Worm (Caenorhabditis elegans): ENCODE measurements around the gene plpp-1.2.

Gene plpp-1.2

DNA sequence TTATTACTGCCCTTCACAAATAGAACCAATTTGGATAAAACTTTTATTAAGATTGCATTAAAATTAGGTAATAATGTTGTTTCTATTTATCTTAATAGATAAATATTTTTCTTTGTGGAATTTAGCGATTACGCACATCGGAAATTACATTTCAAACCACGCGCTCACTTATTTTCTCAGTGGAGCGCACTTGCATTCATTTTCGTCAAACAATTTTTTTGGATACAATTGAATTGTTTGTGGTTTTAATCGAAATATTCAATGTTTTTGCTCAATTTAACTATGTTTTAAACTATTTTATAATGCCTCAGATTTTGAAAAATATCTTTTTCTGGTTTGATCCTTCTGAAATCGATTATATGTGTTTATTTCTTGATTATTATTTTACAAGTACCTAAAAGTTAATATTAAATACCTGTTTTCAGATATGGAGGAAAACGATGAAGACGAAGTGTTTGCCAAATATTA is 50.7 kb downstream of the plpp-1.2 start, which contains the start of gene utp-20:
utp-20 (plus strand) TSS at position 418 of the 468 bp plus-strand sequence.
- no peak for TF ChIP-seq egl-43 (GFP tag; IDR thresholded peaks at IDR 0.05)
- TF ChIP-seq F44E2.7 (GFP tag; IDR thresholded peaks at IDR 0.05), result no peak
- peak; percentile 83 for TF ChIP-seq hlh-30 (tag; optimal IDR thresholded peaks at IDR 0.05; ENCODE audit: insufficient read depth)
- no peak for TF ChIP-seq unc-62 (GFP tag; optimal IDR thresholded peaks at IDR 0.05 in 1 of 2)
- TF ChIP-seq unc-62 (tag; optimal IDR thresholded peaks at IDR 0.05), result no peak
- TF ChIP-seq mes-2 (tag; optimal IDR thresholded peaks at IDR 0.05; ENCODE audit: poor library complexity, severe bottlenecking), result no peak
- TF ChIP-seq Y48G9A.11 (GFP tag; IDR thresholded peaks at IDR 0.05), result no peak
- TF ChIP-seq T20F7.1 (GFP tag; optimal IDR thresholded peaks at IDR 0.05), result peak; percentile 46
- no peak for TF ChIP-seq php-3 (GFP tag; IDR thresholded peaks at IDR 0.05)
- TF ChIP-seq pha-4 (GFP tag; IDR thresholded peaks at IDR 0.05), result no peak
- peak; percentile 16 for TF ChIP-seq pha-4 (tag; optimal IDR thresholded peaks at IDR 0.05)
- no peak for TF ChIP-seq zag-1 (tag; optimal IDR thresholded peaks at IDR 0.05)
- no peak for TF ChIP-seq aly-2 (tag; optimal IDR thresholded peaks at IDR 0.05)
- TF ChIP-seq zfp-3 (GFP tag; conservative IDR thresholded peaks at IDR 0.05), result no peak
- TF ChIP-seq Y105C5A.15 (GFP tag; IDR thresholded peaks at IDR 0.05), result no peak
- no peak for TF ChIP-seq unc-130 (GFP tag; optimal IDR thresholded peaks at IDR 0.05)
- TF ChIP-seq mdl-1 (tag; optimal IDR thresholded peaks at IDR 0.05), result peak; percentile 32 to 62
- no peak for TF ChIP-seq fos-1 (tag; optimal IDR thresholded peaks at IDR 0.05)
- TF ChIP-seq ces-1 (GFP tag; optimal IDR thresholded peaks at IDR 0.05), result peak; percentile 62
- no peak for TF ChIP-seq nhr-41 (GFP tag; IDR thresholded peaks at IDR 0.05)
- TF ChIP-seq Y75B8A.6 (GFP tag; IDR thresholded peaks at IDR 0.05), result no peak
- peak; percentile 13 for TF ChIP-seq nhr-6 (tag; optimal IDR thresholded peaks at IDR 0.05)
- peak; percentile 95 for TF ChIP-seq lin-38 (GFP tag; IDR thresholded peaks at IDR 0.05)
- TF ChIP-seq dmd-8 (GFP tag; IDR thresholded peaks at IDR 0.05), result no peak
- TF ChIP-seq nhr-28 (tag; optimal IDR thresholded peaks at IDR 0.05), result no peak
- peak; percentile 7 for TF ChIP-seq nhr-11 (tag; optimal IDR thresholded peaks at IDR 0.05)
- peak; percentile 42 for TF ChIP-seq rbr-2 (tag; optimal IDR thresholded peaks at IDR 0.05)
- peak; percentile 88 for TF ChIP-seq dpl-1 (GFP tag; optimal IDR thresholded peaks at IDR 0.05)
- TF ChIP-seq lim-7 (GFP tag; IDR thresholded peaks at IDR 0.05), result no peak
- no peak for TF ChIP-seq ama-1 (optimal IDR thresholded peaks at IDR 0.05)
- no peak for TF ChIP-seq ZK546.5 (tag; optimal IDR thresholded peaks at IDR 0.05)

Data from whole organism, L4 larva.